Worm (Caenorhabditis elegans): ENCODE data around the gene T20G5.12.

DNA sequence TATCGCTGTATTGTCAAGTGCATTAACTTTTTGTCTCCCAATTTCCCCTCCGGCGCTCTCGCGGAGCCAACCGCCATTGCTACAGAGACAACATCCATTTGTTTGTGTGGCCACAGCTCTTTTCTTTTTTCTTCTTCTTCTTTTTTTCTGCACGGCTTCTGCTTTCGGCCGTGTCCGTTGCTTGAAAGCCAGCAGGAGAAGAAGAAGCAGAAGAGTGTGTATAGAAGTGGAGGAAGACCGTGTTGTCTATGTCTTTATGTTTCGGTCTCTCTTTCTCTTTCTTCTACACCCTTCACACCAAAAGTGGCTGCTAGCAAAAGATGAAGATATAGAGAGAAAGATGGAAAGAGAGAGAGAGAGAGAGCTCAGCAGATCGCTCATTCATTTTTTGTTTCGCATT, 13.6 kb upstream of the T20G5.12 start:
- no peak for TF ChIP-seq nhr-12 (tag; optimal IDR thresholded peaks at IDR 0.05)
- no peak for TF ChIP-seq mab-5 (tag; optimal IDR thresholded peaks at IDR 0.05)
- no peak for TF ChIP-seq flh-1 (GFP tag; optimal IDR thresholded peaks at IDR 0.05)
- TF ChIP-seq lin-13 (tag; optimal IDR thresholded peaks at IDR 0.05): no peak
- no peak for TF ChIP-seq snpc-4 (tag; optimal IDR thresholded peaks at IDR 0.05)
- no peak for TF ChIP-seq drap-1 (GFP tag; optimal IDR thresholded peaks at IDR 0.05)
- no peak for TF ChIP-seq hlh-1 (tag; optimal IDR thresholded peaks at IDR 0.05)
- TF ChIP-seq nhr-76 (tag; optimal IDR thresholded peaks at IDR 0.05): no peak

Data from whole organism, mixed stage, embryonic.